Fruit fly (Drosophila melanogaster): ENCODE results near the gene PolZ2.

Gene PolZ2

dm6 chr3R:5565623-5566022, 23.1 kb upstream of the PolZ2 start (continued):
- TF ChIP-seq CG3065 (GFP tag; optimal IDR thresholded peaks at IDR 0.05) (no peak), sim (GFP tag; IDR thresholded peaks at IDR 0.05) (peak; percentile 72), tup (GFP tag; optimal IDR thresholded peaks at IDR 0.05) (peak; percentile 63), B-H1 (GFP tag; IDR thresholded peaks at IDR 0.05) (peak; percentile 84), Awh (GFP tag; IDR thresholded peaks at IDR 0.05) (peak; percentile 85), wdn (GFP tag; IDR thresholded peaks at IDR 0.05) (peak; percentile 84; the same call in 1 of the 2 replicates), CG1602 (GFP tag; optimal IDR thresholded peaks at IDR 0.05) (peak; percentile 56), Tbp (GFP tag; optimal IDR thresholded peaks at IDR 0.05) (no peak), Drgx (GFP tag; IDR thresholded peaks at IDR 0.05) (peak; percentile 88), tna (GFP tag; IDR thresholded peaks at IDR 0.05; ENCODE audit: partially characterized antibody) (no peak), ham (GFP tag; IDR thresholded peaks at IDR 0.05) (no peak), Hr39 (optimal IDR thresholded peaks at IDR 0.05) (no peak), lola (GFP tag; optimal IDR thresholded peaks at IDR 0.05) (no peak), HmgD (GFP tag; optimal IDR thresholded peaks at IDR 0.05) (no peak), Gug (GFP tag; IDR thresholded peaks at IDR 0.05) (peak; percentile 80), CG13894 (tag; optimal IDR thresholded peaks at IDR 0.05) (no peak), CG4854 (GFP tag; optimal IDR thresholded peaks at IDR 0.05) (peak; percentile 50), HHEX (GFP tag; optimal IDR thresholded peaks at IDR 0.05) (peak; percentile 80), CG10654 (GFP tag; optimal IDR thresholded peaks at IDR 0.05) (peak; percentile 61), nerfin-1 (tag; optimal IDR thresholded peaks at IDR 0.05) (peak; percentile 60), CG15601 (tag; optimal IDR thresholded peaks at IDR 0.05) (peak; percentile 33), pros (GFP tag; optimal IDR thresholded peaks at IDR 0.05) (no peak), CG10274 (GFP tag; optimal IDR thresholded peaks at IDR 0.05) (peak; percentile 36), hth (optimal IDR thresholded peaks at IDR 0.05) (no peak), Abd-B (GFP tag; optimal IDR thresholded peaks at IDR 0.05) (no peak), CG2712 (tag; optimal IDR thresholded peaks at IDR 0.05) (peak; percentile 77), Mes4 (GFP tag; optimal IDR thresholded peaks at IDR 0.05) (peak; percentile 49), HLHmδ (GFP tag; optimal IDR thresholded peaks at IDR 0.05) (no peak), CG8944 (GFP tag; optimal IDR thresholded peaks at IDR 0.05) (peak; percentile 60), tin (GFP tag; optimal IDR thresholded peaks at IDR 0.05) (peak; percentile 59), Dip2 (GFP tag; IDR thresholded peaks at IDR 0.05) (no peak), CG4328 (GFP tag; optimal IDR thresholded peaks at IDR 0.05) (no peak), Usf (GFP tag; optimal IDR thresholded peaks at IDR 0.05) (peak; percentile 11), ash1 (GFP tag; optimal IDR thresholded peaks at IDR 0.05) (no peak), MTF-1 (GFP tag; optimal IDR thresholded peaks at IDR 0.05; ENCODE audit: borderline replicate concordance) (peak; percentile 40), CG1024 (GFP tag; IDR thresholded peaks at IDR 0.05) (peak; percentile 76), nerfin-2 (GFP tag; IDR thresholded peaks at IDR 0.05; ENCODE audit: partially characterized antibody) (no peak), bab2 (GFP tag; optimal IDR thresholded peaks at IDR 0.05) (peak; percentile 82), pita (GFP tag; optimal IDR thresholded peaks at IDR 0.05) (no peak), Hsf (GFP tag; optimal IDR thresholded peaks at IDR 0.05) (peak; percentile 76), CG30431 (GFP tag; optimal IDR thresholded peaks at IDR 0.05) (peak; percentile 54), CG30403 (GFP tag; optimal IDR thresholded peaks at IDR 0.05) (peak; percentile 71), Dek (tag; optimal IDR thresholded peaks at IDR 0.05) (peak; percentile 79), CG17912 (GFP tag; optimal IDR thresholded peaks at IDR 0.05) (no peak), Hmr (GFP tag; optimal IDR thresholded peaks at IDR 0.05) (peak; percentile 88), CG32532 (GFP tag; IDR thresholded peaks at IDR 0.05) (peak; percentile 89), mld (GFP tag; IDR thresholded peaks at IDR 0.05; ENCODE audit: partially characterized antibody) (no peak), pzg (GFP tag; optimal IDR thresholded peaks at IDR 0.05) (peak; percentile 4), CG2889 (GFP tag; IDR thresholded peaks at IDR 0.05) (peak; percentile 73; the same call in 2 of the 3 replicates), wor (GFP tag; IDR thresholded peaks at IDR 0.05) (peak; percentile 75), CG12391 (tag; optimal IDR thresholded peaks at IDR 0.05) (peak; percentile 82), CG13775 (GFP tag; optimal IDR thresholded peaks at IDR 0.05) (peak; percentile 71)

All from whole organism, embryonic.